Worm (Caenorhabditis elegans): ENCODE results near the gene srt-65.

DNA sequence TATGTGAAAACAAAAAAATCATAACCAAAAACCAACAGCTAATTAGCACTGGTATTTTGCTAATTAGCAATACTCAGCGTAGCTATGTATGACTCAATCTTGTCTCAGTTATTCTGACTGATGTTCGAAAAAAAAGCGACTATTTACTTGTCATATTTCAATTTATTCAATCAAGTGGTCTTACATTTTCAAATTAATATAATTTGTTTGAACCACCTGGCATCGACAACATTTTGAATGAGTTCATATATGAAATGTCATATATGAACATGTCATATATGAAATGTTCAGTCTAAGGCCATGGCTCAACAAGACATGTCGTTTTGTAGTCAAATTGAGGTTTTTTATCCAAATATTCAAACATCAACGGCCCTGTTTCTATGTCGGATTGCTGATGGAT is 7.3 kb downstream of the srt-65 start, which contains the start of gene srw-140:
- TF ChIP-seq ama-1 (optimal IDR thresholded peaks at IDR 0.05) (no peak), B0310.2 (tag; optimal IDR thresholded peaks at IDR 0.05) (no peak), tbx-37 (GFP tag; conservative IDR thresholded peaks at IDR 0.05) (no peak), ceh-36 (tag; optimal IDR thresholded peaks at IDR 0.05) (no peak), ceh-13 (GFP tag; optimal IDR thresholded peaks at IDR 0.05) (no peak), hmg-4 (GFP tag; optimal IDR thresholded peaks at IDR 0.05) (no peak), hmbx-1 (tag; optimal IDR thresholded peaks at IDR 0.05) (no peak), hnd-1 (tag; optimal IDR thresholded peaks at IDR 0.05) (no peak), pes-1 (GFP tag; IDR thresholded peaks at IDR 0.05) (no peak), flt-1 (GFP tag; IDR thresholded peaks at IDR 0.05) (no peak)

All from whole organism, early embryonic.